Worm (Caenorhabditis elegans) whole organism, young adult: ENCODE results near the gene hap-1.

Source experiments
- C06A6.2 ChIP-seq: fragments of 200-800 bp; sonication (Bioruptor generic); conservative IDR thresholded peaks from 2 replicates; pipeline ENCODE4 v1.3.6; 2022; ENCODE audit warnings: missing genetic modification characterization, missing compliant biosample characterization
- D2030.7 ChIP-seq: fragments of 200-800 bp; sonication (Bioruptor generic); IDR thresholded peaks from 2 replicates; pipeline ENCODE4 v1.3.6; 2022; ENCODE audit warnings: missing genetic modification reagents, missing genetic modification characterization, missing compliant biosample characterization
- F10E7.11 ChIP-seq: sonication (generic microtip); optimal IDR thresholded peaks from 2 replicates; lab custom pipeline; 2017; ENCODE audit warnings: mild to moderate bottlenecking, missing genetic modification characterization, moderate library complexity, missing compliant biosample characterization
- F33H1.4 ChIP-seq: fragments of 200-800 bp; sonication (Bioruptor generic); IDR thresholded peaks from 2 replicates; pipeline ENCODE4 v1.3.6; 2022; ENCODE audit warnings: missing genetic modification reagents, missing genetic modification characterization, missing compliant biosample characterization
- F52B5.7 ChIP-seq: sonication (generic microtip); optimal IDR thresholded peaks from 2 replicates; lab custom pipeline; 2016; ENCODE audit warnings: mild to moderate bottlenecking, missing genetic modification characterization, missing compliant biosample characterization
- T07F8.4 ChIP-seq: sonication (generic microtip); optimal IDR thresholded peaks from 2 replicates; lab custom pipeline; 2016; ENCODE audit warnings: mild to moderate bottlenecking, missing genetic modification characterization, moderate library complexity, missing compliant biosample characterization
- ama-1 ChIP-seq, 3 experiments: fragments of 150-350 bp in 1 of 3; sonication (generic microtip) in 2 of 3; optimal IDR thresholded peaks; 2 replicates each; lab custom pipeline; 2014 to 2018; ENCODE audit warnings: missing biosample characterization in 2 of 3, missing genetic modification characterization in 2 of 3, missing genetic modification reagents in 2 of 3
- bed-1 ChIP-seq: fragments of 200-800 bp; sonication (Bioruptor generic); IDR thresholded peaks from 2 replicates; pipeline ENCODE4 v1.3.6; 2022; ENCODE audit warnings: missing genetic modification reagents, missing genetic modification characterization, missing compliant biosample characterization
- ccch-3 ChIP-seq: fragments of 200-800 bp; sonication (Bioruptor generic); optimal IDR thresholded peaks from 2 replicates; lab custom pipeline; 2018; ENCODE audit warnings: mild to moderate bottlenecking, missing genetic modification characterization, missing compliant biosample characterization
- cebp-1 ChIP-seq, 2 experiments: fragments of 200-800 bp in 1 of 2; sonication (Bioruptor generic) in 1 of 2; sonication (generic microtip) in 1 of 2; IDR thresholded peaks in 1 of 2; optimal IDR thresholded peaks in 1 of 2; 2 replicates each; pipeline versions ENCODE4 v1.3.6 to Lab custom; 2017 to 2022; ENCODE audit warnings: missing compliant biosample characterization in 2 of 2, missing genetic modification characterization in 2 of 2, mild to moderate bottlenecking in 1 of 2, missing genetic modification reagents in 1 of 2, moderate library complexity in 1 of 2
- ceh-79 ChIP-seq: sonication (generic microtip); optimal IDR thresholded peaks from 2 replicates; lab custom pipeline; 2017; ENCODE audit warnings: mild to moderate bottlenecking, missing genetic modification characterization, missing compliant biosample characterization
- chd-7 ChIP-seq: sonication (generic microtip); optimal IDR thresholded peaks from 2 replicates; lab custom pipeline; 2016; ENCODE audit warnings: mild to moderate bottlenecking, missing genetic modification characterization, moderate library complexity, missing compliant biosample characterization
- dox-1 ChIP-seq: fragments of 200-800 bp; sonication (Bioruptor generic); IDR thresholded peaks from 2 replicates; pipeline ENCODE4 v1.3.6; 2022; ENCODE audit warnings: missing genetic modification reagents, missing genetic modification characterization, missing compliant biosample characterization
- efl-1 ChIP-seq: fragments of 150-350 bp; optimal IDR thresholded peaks from 2 replicates; lab custom pipeline; 2014; ENCODE audit warnings: missing biosample characterization, missing genetic modification reagents, missing genetic modification characterization
- fkh-3 ChIP-seq: sonication (generic microtip); optimal IDR thresholded peaks from 2 replicates; lab custom pipeline; 2016; ENCODE audit warnings: mild to moderate bottlenecking, missing genetic modification characterization, missing compliant biosample characterization
- gei-17 ChIP-seq: fragments of 200-800 bp; sonication (Bioruptor generic); optimal IDR thresholded peaks from 2 replicates; lab custom pipeline; 2018; ENCODE audit warnings: mild to moderate bottlenecking, missing genetic modification characterization, missing compliant biosample characterization
- hlh-26 ChIP-seq: fragments of 200-800 bp; sonication (Bioruptor generic); conservative IDR thresholded peaks from 2 replicates; pipeline ENCODE4 v1.3.6; 2022; ENCODE audit warnings: missing genetic modification reagents, missing genetic modification characterization, missing compliant biosample characterization
- hmg-1.2 ChIP-seq: fragments of 200-800 bp; sonication (Bioruptor generic); IDR thresholded peaks from 2 replicates; pipeline ENCODE4 v1.3.6; 2022; ENCODE audit warnings: missing genetic modification reagents, missing genetic modification characterization, missing compliant biosample characterization
- lag-1 ChIP-seq: fragments of 200-800 bp; sonication (Bioruptor generic); IDR thresholded peaks from 2 replicates; pipeline ENCODE4 v1.3.6; 2022; ENCODE audit warnings: missing genetic modification reagents, missing genetic modification characterization, missing compliant biosample characterization
- lin-35 ChIP-seq, 3 experiments: fragments of 150-350 bp in 2 of 3; sonication (generic microtip) in 1 of 3; optimal IDR thresholded peaks; 2 replicates each; lab custom pipeline; 2014 to 2018; ENCODE audit warnings: missing biosample characterization in 3 of 3, missing genetic modification characterization in 3 of 3, missing genetic modification reagents in 3 of 3
- lsy-27 ChIP-seq: sonication (generic microtip); optimal IDR thresholded peaks from 2 replicates; lab custom pipeline; 2017; ENCODE audit warnings: missing genetic modification characterization, mild to moderate bottlenecking, missing compliant biosample characterization, antibody characterized with exemption, missing genotype, borderline replicate concordance; ENCODE audit not compliant: insufficient read depth
- madf-10 ChIP-seq: sonication (generic microtip); optimal IDR thresholded peaks from 2 replicates; lab custom pipeline; 2016; ENCODE audit warnings: mild to moderate bottlenecking, missing genetic modification characterization, missing compliant biosample characterization
- nfya-2 ChIP-seq: fragments of 200-800 bp; sonication (Bioruptor generic); IDR thresholded peaks from 2 replicates; pipeline ENCODE4 v1.3.6; 2022; ENCODE audit warnings: missing genetic modification reagents, missing genetic modification characterization, missing compliant biosample characterization
- nfyb-1 ChIP-seq: fragments of 200-800 bp; sonication (Bioruptor generic); IDR thresholded peaks from 2 replicates; pipeline ENCODE4 v1.3.6; 2022; ENCODE audit warnings: missing genetic modification reagents, missing genetic modification characterization, missing compliant biosample characterization
- pbrm-1 ChIP-seq: fragments of 200-800 bp; sonication (Bioruptor generic); IDR thresholded peaks from 2 replicates; pipeline ENCODE4 v1.3.6; 2022; ENCODE audit warnings: missing genetic modification reagents, missing genetic modification characterization, missing compliant biosample characterization
- rcor-1 ChIP-seq: fragments of 200-800 bp; sonication (Bioruptor generic); IDR thresholded peaks from 2 replicates; pipeline ENCODE4 v1.3.6; 2022; ENCODE audit warnings: missing genetic modification reagents, missing genetic modification characterization, missing compliant biosample characterization
- snpc-3.4 ChIP-seq: sonication (generic microtip); optimal IDR thresholded peaks from 2 replicates; lab custom pipeline; 2017; ENCODE audit warnings: missing genetic modification characterization, mild to moderate bottlenecking, missing compliant biosample characterization, antibody characterized with exemption, moderate library complexity, missing genotype, missing genetic modification reagents
- somi-1 ChIP-seq: fragments of 200-800 bp; sonication (Bioruptor generic); optimal IDR thresholded peaks from 2 replicates; lab custom pipeline; 2018; ENCODE audit warnings: mild to moderate bottlenecking, missing genetic modification characterization, missing compliant biosample characterization
- sptf-2 ChIP-seq: fragments of 200-800 bp; sonication (Bioruptor generic); optimal IDR thresholded peaks from 2 replicates; lab custom pipeline; 2018; ENCODE audit warnings: mild to moderate bottlenecking, missing genetic modification characterization, missing compliant biosample characterization
- unc-130 ChIP-seq: sonication (generic microtip); optimal IDR thresholded peaks from 2 replicates; lab custom pipeline; 2016; ENCODE audit warnings: missing genetic modification reagents, missing genetic modification characterization, missing compliant biosample characterization
- zfh-2 ChIP-seq: fragments of 200-800 bp; sonication (Bioruptor generic); conservative IDR thresholded peaks from 2 replicates; pipeline ENCODE4 v1.3.6; 2022; ENCODE audit warnings: missing genetic modification reagents, missing genetic modification characterization, missing compliant biosample characterization
- ztf-18 ChIP-seq: sonication (generic microtip); optimal IDR thresholded peaks from 2 replicates; lab custom pipeline; 2016; ENCODE audit warnings: missing genotype, mild to moderate bottlenecking, missing genetic modification characterization, missing compliant biosample characterization
- ztf-25 ChIP-seq: fragments of 200-800 bp; sonication (Bioruptor generic); IDR thresholded peaks from 2 replicates; pipeline ENCODE4 v1.3.6; 2022; ENCODE audit warnings: missing genetic modification reagents, missing genetic modification characterization, missing compliant biosample characterization
- ztf-26 ChIP-seq: sonication (generic microtip); optimal IDR thresholded peaks from 2 replicates; lab custom pipeline; 2017; ENCODE audit warnings: missing genetic modification characterization, missing compliant biosample characterization
- ztf-6 ChIP-seq: fragments of 200-800 bp; sonication (Bioruptor generic); IDR thresholded peaks from 2 replicates; pipeline ENCODE4 v1.3.6; 2022; ENCODE audit warnings: missing genetic modification reagents, missing genetic modification characterization, missing compliant biosample characterization

hap-1 gene

ce11 chrIII:5230415-5230814 is 33.3 kb upstream of the hap-1 start, which contains the start of gene prmt-5 (continued):
- TF ChIP-seq F52B5.7 (tag; lab: Kevin White, UChicago) (peak; percentile 97), ama-1 (optimal IDR thresholded peaks at IDR 0.05; lab: Kevin White, UChicago) (peak; percentile 91), ama-1 (GFP tag; optimal IDR thresholded peaks at IDR 0.05; lab: Kevin White, UChicago) (peak; percentile 56 to 61), hmg-1.2 (GFP tag; lab: Robert Waterston, UW) (peak; percentile 44; the same call in 1 of the 2 replicates), ztf-25 (GFP tag; lab: Robert Waterston, UW) (no peak), bed-1 (GFP tag; lab: Robert Waterston, UW) (no peak), cebp-1 (GFP tag; IDR thresholded peaks at IDR 0.05; lab: Robert Waterston, UW) (no peak), cebp-1 (tag; optimal IDR thresholded peaks at IDR 0.05; lab: Kevin White, UChicago) (peak; percentile 54), madf-10 (tag; lab: Kevin White, UChicago) (peak; percentile 48), chd-7 (peak; percentile 93), ccch-3 (no peak), fkh-3 (tag; lab: Kevin White, UChicago) (peak; percentile 95), sptf-2 (GFP tag; lab: Kevin White, UChicago) (no peak), nfyb-1 (GFP tag; lab: Robert Waterston, UW) (peak; percentile 91), nfya-2 (GFP tag; lab: Robert Waterston, UW) (peak; percentile 37; the same call in 1 of the 2 replicates), dox-1 (GFP tag; lab: Robert Waterston, UW) (peak; percentile 59), efl-1 (no peak), D2030.7 (GFP tag; lab: Robert Waterston, UW) (peak; percentile 47), somi-1 (peak; percentile 20), F33H1.4 (GFP tag; lab: Robert Waterston, UW) (peak; percentile 27; the same call in 1 of the 2 replicates)

- TF ChIP-seq ztf-26 (no peak), ceh-79 (tag; lab: Kevin White, UChicago) (no peak), unc-130 (GFP tag; lab: Kevin White, UChicago) (no peak), nfya-2 (GFP tag; lab: Robert Waterston, UW) (no peak), gei-17 (GFP tag; lab: Kevin White, UChicago) (no peak), rcor-1 (GFP tag; lab: Robert Waterston, UW) (no peak), snpc-3.4 (tag; lab: Kevin White, UChicago) (no peak), C06A6.2 (GFP tag; lab: Robert Waterston, UW) (no peak), lag-1 (GFP tag; lab: Robert Waterston, UW) (no peak), T07F8.4 (tag; lab: Kevin White, UChicago) (no peak), hlh-26 (GFP tag; lab: Robert Waterston, UW) (no peak), ztf-25 (GFP tag; lab: Robert Waterston, UW) (no peak), zfh-2 (no peak), ztf-6 (GFP tag; lab: Robert Waterston, UW) (no peak)
These were observed 30.6 kb upstream of the hap-1 start for ce11 chrIII:5233140-5233539.

ce11 chrIII:5234312-5234711 is 29.4 kb upstream of the hap-1 start, which contains the start of gene mrps-26:
Gene mrps-26, plus strand, starts transcription at chrIII:5234612.
- TF ChIP-seq lin-35 (GFP tag; optimal IDR thresholded peaks at IDR 0.05; lab: Kevin White, UChicago): peak in 1 of 3 experiments; percentile 1
- TF ChIP-seq pbrm-1: no peak
- TF ChIP-seq, all 124 proteins: peak for 1

- no peak for TF ChIP-seq ztf-18 (tag; lab: Kevin White, UChicago)
- TF ChIP-seq F52B5.7 (tag; lab: Kevin White, UChicago): no peak
- no peak for TF ChIP-seq F10E7.11 (tag; lab: Kevin White, UChicago)
- TF ChIP-seq lsy-27 (tag; lab: Kevin White, UChicago): no peak
- no peak for TF ChIP-seq unc-130 (GFP tag; lab: Kevin White, UChicago)
These were observed 27.6 kb upstream of the hap-1 start, which contains the start of gene prx-10 for ce11 chrIII:5236104-5236503. Gene prx-10, plus strand, starts transcription at chrIII:5236404.
